Worm (Caenorhabditis elegans) whole organism, L1 larva: ENCODE measurements around the gene chin-1.

ENCODE experiments used
- C04F5.9 ChIP-seq: sonication (generic microtip); optimal IDR thresholded peaks from 2 replicates; lab custom pipeline; 2016; ENCODE audit warnings: missing genetic modification characterization, missing compliant biosample characterization
- C16A3.4 ChIP-seq: fragments of 150-350 bp; optimal IDR thresholded peaks from 2 replicates; lab custom pipeline; 2014; ENCODE audit warnings: missing biosample characterization, missing genetic modification characterization
- C34B4.2 ChIP-seq: sonication (generic microtip); optimal IDR thresholded peaks from 2 replicates; lab custom pipeline; 2017; ENCODE audit warnings: mild to moderate bottlenecking, missing genetic modification characterization, missing compliant biosample characterization
- F16B12.6 ChIP-seq: fragments of 150-350 bp; optimal IDR thresholded peaks from 2 replicates; lab custom pipeline; 2014; ENCODE audit warnings: missing biosample characterization, missing genetic modification characterization
- Y116A8C.19 ChIP-seq: sonication (generic microtip); optimal IDR thresholded peaks from 2 replicates; lab custom pipeline; 2016; ENCODE audit warnings: missing compliant biosample characterization, missing genetic modification characterization, borderline replicate concordance
- aly-2 ChIP-seq: fragments of 150-350 bp; optimal IDR thresholded peaks from 2 replicates; lab custom pipeline; 2014; ENCODE audit warnings: missing biosample characterization, missing genetic modification characterization
- ces-1 ChIP-seq: fragments of 150-350 bp; optimal IDR thresholded peaks from 2 replicates; lab custom pipeline; 2014; ENCODE audit warnings: missing biosample characterization, missing genetic modification reagents, missing genetic modification characterization
- dpl-1 ChIP-seq, 3 experiments: fragments of 150-350 bp in 2 of 3; sonication (generic microtip) in 1 of 3; optimal IDR thresholded peaks; 2 replicates each; lab custom pipeline; 2014 to 2017; ENCODE audit warnings: missing biosample characterization in 3 of 3, missing genetic modification characterization in 3 of 3, missing genetic modification reagents in 3 of 3
- efl-1 ChIP-seq, 4 experiments: fragments of 150-350 bp; optimal IDR thresholded peaks in 3 of 4; peaks in 1 of 4; 1 replicate in 1 of 4; 2 replicates in 3 of 4; lab custom pipeline; 2014; ENCODE audit warnings: missing biosample characterization in 2 of 4, missing genetic modification characterization in 2 of 4, missing genetic modification reagents in 2 of 4
- efl-3 ChIP-seq: fragments of 200-800 bp; sonication (Bioruptor generic); optimal IDR thresholded peaks from 2 replicates; lab custom pipeline; 2018; ENCODE audit warnings: mild to moderate bottlenecking, missing genetic modification characterization, missing compliant biosample characterization
- egl-13 ChIP-seq: sonication (generic microtip); optimal IDR thresholded peaks from 2 replicates; lab custom pipeline; 2016; ENCODE audit warnings: missing genotype, missing genetic modification reagents, missing genetic modification characterization, missing compliant biosample characterization
- egl-27 ChIP-seq, 2 experiments: fragments of 150-350 bp in 1 of 2; sonication (generic microtip); optimal IDR thresholded peaks; 3 replicates each; lab custom pipeline; 2017 to 2018; ENCODE audit warnings: missing biosample characterization in 2 of 2, missing genetic modification characterization in 2 of 2, missing genetic modification reagents in 2 of 2
- elt-3 ChIP-seq, 6 experiments: fragments of 150-350 bp in 1 of 6; sonication (generic microtip); optimal IDR thresholded peaks; 2 replicates each; lab custom pipeline; 2017 to 2018; ENCODE audit warnings: missing biosample characterization in 6 of 6, missing genetic modification characterization in 6 of 6, inconsistent platforms in 1 of 6
- fkh-10 ChIP-seq: sonication (generic microtip); optimal IDR thresholded peaks from 2 replicates; lab custom pipeline; 2017; ENCODE audit warnings: missing biosample characterization, missing genetic modification reagents, missing genetic modification characterization
- fkh-4 ChIP-seq: sonication (generic microtip); optimal IDR thresholded peaks from 2 replicates; lab custom pipeline; 2016; ENCODE audit warnings: missing compliant biosample characterization, missing genetic modification characterization, borderline replicate concordance
- fos-1 ChIP-seq: fragments of 150-350 bp; optimal IDR thresholded peaks from 2 replicates; lab custom pipeline; 2014; ENCODE audit warnings: missing biosample characterization, missing genetic modification characterization
- hlh-17 ChIP-seq: fragments of 200-800 bp; sonication (Bioruptor generic); optimal IDR thresholded peaks from 2 replicates; lab custom pipeline; 2018; ENCODE audit warnings: missing genetic modification characterization, mild to moderate bottlenecking, missing compliant biosample characterization, moderate library complexity, borderline replicate concordance
- hlh-4 ChIP-seq: sonication (generic microtip); optimal IDR thresholded peaks from 2 replicates; lab custom pipeline; 2016; ENCODE audit warnings: mild to moderate bottlenecking, missing genetic modification characterization, missing compliant biosample characterization
- hpl-2 ChIP-seq: fragments of 150-350 bp; optimal IDR thresholded peaks from 2 replicates; lab custom pipeline; 2014; ENCODE audit warnings: missing biosample characterization, missing genetic modification reagents, missing genetic modification characterization
- irx-1 ChIP-seq: sonication (generic microtip); optimal IDR thresholded peaks from 2 replicates; lab custom pipeline; 2016; ENCODE audit warnings: missing genetic modification characterization, missing compliant biosample characterization
- isw-1 ChIP-seq: fragments of 200-800 bp; sonication (Bioruptor generic); IDR thresholded peaks from 2 replicates; pipeline ENCODE4 v1.3.6; 2022; ENCODE audit warnings: missing genetic modification characterization, missing compliant biosample characterization
- lin-15B ChIP-seq: fragments of 150-350 bp; sonication (generic microtip); optimal IDR thresholded peaks from 3 replicates; lab custom pipeline; 2014; ENCODE audit warnings: missing biosample characterization, missing genetic modification characterization
- lin-39 ChIP-seq: fragments of 150-350 bp; optimal IDR thresholded peaks from 2 replicates; lab custom pipeline; 2014; ENCODE audit warnings: missing biosample characterization, missing genetic modification reagents, missing genetic modification characterization
- lir-3 ChIP-seq: sonication (generic microtip); optimal IDR thresholded peaks from 2 replicates; lab custom pipeline; 2016; ENCODE audit warnings: mild to moderate bottlenecking, missing genetic modification characterization, moderate library complexity, missing compliant biosample characterization; ENCODE audit not compliant: poor library complexity
- mdl-1 ChIP-seq, 2 experiments: fragments of 150-350 bp; optimal IDR thresholded peaks; 2 replicates each; lab custom pipeline; 2014 to 2017; ENCODE audit warnings: missing biosample characterization in 2 of 2, missing genetic modification characterization in 2 of 2, inconsistent platforms in 1 of 2
- mef-2 ChIP-seq: fragments of 150-350 bp; optimal IDR thresholded peaks from 2 replicates; lab custom pipeline; 2014; ENCODE audit warnings: missing biosample characterization, missing genetic modification characterization
- nhr-11 ChIP-seq: fragments of 150-350 bp; optimal IDR thresholded peaks from 2 replicates; lab custom pipeline; 2014; ENCODE audit warnings: missing biosample characterization, missing genetic modification characterization
- nhr-19 ChIP-seq: fragments of 200-800 bp; sonication (Bioruptor generic); conservative IDR thresholded peaks from 2 replicates; pipeline ENCODE4 v1.3.6; 2022; ENCODE audit warnings: missing genetic modification characterization, missing compliant biosample characterization
- nhr-20 ChIP-seq: sonication (generic microtip); optimal IDR thresholded peaks from 2 replicates; lab custom pipeline; 2016; ENCODE audit warnings: mild to moderate bottlenecking, missing genetic modification characterization, missing compliant biosample characterization
- nhr-237 ChIP-seq: fragments of 150-350 bp; optimal IDR thresholded peaks from 2 replicates; lab custom pipeline; 2014; ENCODE audit warnings: missing biosample characterization, missing genetic modification characterization
- nhr-47 ChIP-seq: sonication (generic microtip); optimal IDR thresholded peaks from 2 replicates; lab custom pipeline; 2016; ENCODE audit warnings: mild to moderate bottlenecking, missing genetic modification characterization, moderate library complexity, missing compliant biosample characterization
- nhr-71 ChIP-seq: sonication (generic microtip); optimal IDR thresholded peaks from 2 replicates; lab custom pipeline; 2016; ENCODE audit warnings: mild to moderate bottlenecking, missing genetic modification characterization, moderate library complexity, missing compliant biosample characterization
- nhr-76 ChIP-seq: sonication (generic microtip); optimal IDR thresholded peaks from 2 replicates; lab custom pipeline; 2017; ENCODE audit warnings: missing biosample characterization, missing genetic modification characterization
- nhr-84 ChIP-seq: sonication (generic microtip); optimal IDR thresholded peaks from 2 replicates; lab custom pipeline; 2017; ENCODE audit warnings: missing biosample characterization, missing genetic modification characterization
- nhr-85 ChIP-seq: sonication (generic microtip); peaks from one replicate; lab custom pipeline; 2016; ENCODE audit warnings: missing genetic modification characterization, inconsistent platforms, missing compliant biosample characterization
- pag-3 ChIP-seq: sonication (generic microtip); optimal IDR thresholded peaks from 2 replicates; lab custom pipeline; 2017; ENCODE audit warnings: missing genetic modification characterization, mild to moderate bottlenecking, missing compliant biosample characterization, antibody characterized with exemption, borderline replicate concordance; ENCODE audit not compliant: insufficient read depth
- pax-3 ChIP-seq: fragments of 200-800 bp; sonication (Bioruptor generic); optimal IDR thresholded peaks from 2 replicates; lab custom pipeline; 2018; ENCODE audit warnings: mild to moderate bottlenecking, missing genetic modification characterization, moderate library complexity, missing compliant biosample characterization
- snu-23 ChIP-seq: sonication (generic microtip); optimal IDR thresholded peaks from 2 replicates; lab custom pipeline; 2016; ENCODE audit warnings: missing genetic modification characterization, missing compliant biosample characterization
- tlp-1 ChIP-seq: fragments of 150-350 bp; optimal IDR thresholded peaks from 2 replicates; lab custom pipeline; 2014; ENCODE audit warnings: missing biosample characterization, missing genetic modification characterization
- unc-86 ChIP-seq: sonication (generic microtip); optimal IDR thresholded peaks from 2 replicates; lab custom pipeline; 2016; ENCODE audit warnings: missing genetic modification characterization, missing compliant biosample characterization
- xbp-1 ChIP-seq: sonication (generic microtip); optimal IDR thresholded peaks from 2 replicates; lab custom pipeline; 2016; ENCODE audit warnings: missing genetic modification characterization, missing compliant biosample characterization
- zag-1 ChIP-seq: fragments of 150-350 bp; optimal IDR thresholded peaks from 2 replicates; lab custom pipeline; 2014; ENCODE audit warnings: missing biosample characterization, missing genetic modification characterization
- zip-4 ChIP-seq: fragments of 200-800 bp; sonication (Bioruptor generic); optimal IDR thresholded peaks from 2 replicates; lab custom pipeline; 2018; ENCODE audit warnings: mild to moderate bottlenecking, missing genetic modification characterization, moderate library complexity, missing compliant biosample characterization
- ztf-4 ChIP-seq: fragments of 150-350 bp; optimal IDR thresholded peaks from 2 replicates; lab custom pipeline; 2014; ENCODE audit warnings: missing biosample characterization, missing genetic modification characterization

Gene chin-1

DNA sequence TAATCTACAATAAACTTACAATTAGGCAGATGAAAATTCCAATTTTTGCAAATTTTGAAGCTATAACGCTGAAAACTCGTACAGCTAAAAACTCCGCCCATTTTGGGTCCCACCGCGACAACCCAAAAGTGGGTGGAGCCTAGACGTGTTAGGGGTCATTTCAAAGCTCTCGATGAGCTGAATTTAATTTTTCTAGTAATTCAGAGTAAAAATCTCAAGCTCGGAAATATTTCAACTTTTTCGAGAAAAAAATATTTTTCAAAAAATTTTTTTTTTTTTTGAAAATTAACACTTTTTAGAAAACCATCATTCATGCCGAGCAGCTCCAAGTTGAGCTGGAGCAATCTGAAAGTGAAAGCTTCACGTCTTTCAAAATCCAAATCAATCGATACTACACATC lies 35.7 kb downstream of the chin-1 start, which contains the start of gene R06B10.7:
Gene R06B10.7 (minus strand): TSS at position 101 of the 400 bp plus-strand sequence.
- TF ChIP-seq efl-1 (optimal IDR thresholded peaks at IDR 0.05; lab: Kevin White, UChicago) (no peak), efl-1 (GFP tag; optimal IDR thresholded peaks at IDR 0.05 in 1 of 2; lab: Kevin White, UChicago) (no peak), efl-3 (GFP tag; lab: Kevin White, UChicago) (no peak), nhr-11 (no peak), dpl-1 (GFP tag; optimal IDR thresholded peaks at IDR 0.05; lab: Kevin White, UChicago) (no peak), mef-2 (tag; lab: Kevin White, UChicago) (no peak), hpl-2 (no peak), nhr-20 (tag; lab: Kevin White, UChicago) (no peak), C34B4.2 (tag; lab: Kevin White, UChicago) (no peak), irx-1 (no peak), nhr-19 (GFP tag; lab: Robert Waterston, UW) (no peak), nhr-76 (no peak), pag-3 (tag; lab: Kevin White, UChicago) (no peak), zip-4 (GFP tag; lab: Kevin White, UChicago) (no peak), mdl-1 (tag; optimal IDR thresholded peaks at IDR 0.05; lab: Kevin White, UChicago) (no peak), isw-1 (GFP tag; lab: Robert Waterston, UW) (no peak), C04F5.9 (tag; lab: Kevin White, UChicago) (no peak), egl-13 (tag; lab: Kevin White, UChicago) (no peak)
- TF ChIP-seq, all 84 proteins: peak for 0

DNA sequence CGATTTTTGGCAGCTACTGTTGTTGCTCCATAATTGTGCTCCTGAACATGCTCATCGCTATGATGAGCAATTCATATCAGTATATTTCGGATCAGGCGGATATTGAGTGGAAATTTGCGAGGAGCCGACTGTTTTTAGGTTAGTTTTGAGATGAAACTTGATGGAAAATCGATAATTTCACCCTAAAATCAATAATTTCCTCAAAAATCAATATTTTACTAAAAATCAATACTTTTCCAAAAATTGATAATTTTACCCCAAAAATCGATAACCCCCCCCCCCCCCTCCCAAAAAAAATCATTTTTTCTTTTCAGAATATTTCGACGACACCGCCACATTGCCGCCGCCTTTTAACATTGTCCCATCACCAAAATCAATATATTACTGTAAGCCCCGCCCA lies 38.2 kb downstream of the chin-1 start:
- no peak for TF ChIP-seq aly-2 (tag; lab: Kevin White, UChicago)
- no peak for TF ChIP-seq elt-3 (tag; optimal IDR thresholded peaks at IDR 0.05; lab: Kevin White, UChicago)
- no peak for TF ChIP-seq nhr-47 (tag; lab: Kevin White, UChicago)
- no peak for TF ChIP-seq F16B12.6 (tag; lab: Kevin White, UChicago)
- TF ChIP-seq egl-27 (tag; optimal IDR thresholded peaks at IDR 0.05; lab: Kevin White, UChicago): no peak
- no peak for TF ChIP-seq fos-1 (tag; lab: Kevin White, UChicago)
- TF ChIP-seq tlp-1: no peak

DNA sequence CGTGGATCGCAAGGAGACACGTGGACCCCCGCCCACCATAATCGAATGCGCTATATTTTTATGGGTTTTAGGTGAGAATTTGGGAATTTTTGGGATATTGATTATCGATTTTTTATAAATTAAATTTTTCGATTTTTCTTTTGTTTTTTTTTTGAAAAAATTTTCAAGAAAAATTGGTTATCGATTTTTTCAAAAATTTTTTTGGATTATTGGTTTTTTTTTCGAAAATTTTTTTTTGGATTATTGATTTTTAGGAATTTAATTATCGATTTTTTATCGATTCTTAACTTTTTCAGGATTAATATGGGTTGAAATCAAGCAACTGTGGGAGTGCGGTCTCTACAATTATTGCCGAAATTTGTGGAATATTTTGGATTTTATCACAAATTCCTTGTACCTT lies 40.4 kb downstream of the chin-1 start:
- no peak for TF ChIP-seq unc-86 (tag; lab: Kevin White, UChicago)
- no peak for TF ChIP-seq nhr-84
- no peak for TF ChIP-seq elt-3 (tag; optimal IDR thresholded peaks at IDR 0.05; lab: Kevin White, UChicago)
- TF ChIP-seq nhr-237 (tag; lab: Kevin White, UChicago): no peak
- TF ChIP-seq hlh-4: no peak
- TF ChIP-seq ztf-4: no peak
- TF ChIP-seq egl-27 (tag; optimal IDR thresholded peaks at IDR 0.05; lab: Kevin White, UChicago): no peak

- TF ChIP-seq nhr-71 (tag; lab: Kevin White, UChicago) (no peak), hlh-4 (no peak), ztf-4 (no peak), fkh-4 (tag; lab: Kevin White, UChicago) (no peak)
These were observed 45.4 kb downstream of the chin-1 start, which contains the start of gene trp-2 for ce11 chrIII:991581-991980. TSS of gene trp-2 (plus strand) at chrIII:991881.

ce11 chrIII:989558-989957 lies 47.5 kb downstream of the chin-1 start:
- TF ChIP-seq snu-23 (GFP tag; lab: Kevin White, UChicago): no peak
- no peak for TF ChIP-seq nhr-85 (tag; lab: Kevin White, UChicago)
- no peak for TF ChIP-seq aly-2 (tag; lab: Kevin White, UChicago)
- TF ChIP-seq fkh-10 (GFP tag; lab: Kevin White, UChicago): peak; percentile 68
- TF ChIP-seq efl-1 (optimal IDR thresholded peaks at IDR 0.05; lab: Kevin White, UChicago): no peak
- TF ChIP-seq efl-1 (GFP tag; optimal IDR thresholded peaks at IDR 0.05 in 1 of 2; lab: Kevin White, UChicago): no peak
- no peak for TF ChIP-seq hlh-17 (GFP tag; lab: Kevin White, UChicago)
- TF ChIP-seq C16A3.4: no peak
- TF ChIP-seq fkh-4 (tag; lab: Kevin White, UChicago): no peak
- TF ChIP-seq ces-1: peak; percentile 79
- TF ChIP-seq lin-15B (tag; lab: Kevin White, UChicago): no peak
- TF ChIP-seq xbp-1 (tag; lab: Kevin White, UChicago): no peak
- TF ChIP-seq nhr-76: no peak
- TF ChIP-seq lir-3 (tag; lab: Kevin White, UChicago): no peak
- TF ChIP-seq nhr-20 (tag; lab: Kevin White, UChicago): no peak
- TF ChIP-seq Y116A8C.19 (tag; lab: Kevin White, UChicago): no peak
- no peak for TF ChIP-seq irx-1
- no peak for TF ChIP-seq lin-39
- TF ChIP-seq zag-1: no peak
- TF ChIP-seq ztf-4: no peak
- TF ChIP-seq pax-3: no peak
